Worm (Caenorhabditis elegans) whole organism, late embryonic: ENCODE results near the gene T01G5.6.

Experiments
- F13H6.1 ChIP-seq: sonication (generic microtip); optimal IDR thresholded peaks from 2 replicates; lab custom pipeline; 2016; ENCODE audit warnings: missing genetic modification characterization, missing compliant biosample characterization
- T23F11.4 ChIP-seq: fragments of 200-800 bp; sonication (Bioruptor generic); optimal IDR thresholded peaks from 2 replicates; lab custom pipeline; 2018; ENCODE audit warnings: mild to moderate bottlenecking, missing genetic modification characterization, missing compliant biosample characterization
- Y22D7AL.16 ChIP-seq: sonication (generic microtip); optimal IDR thresholded peaks from 2 replicates; lab custom pipeline; 2016; ENCODE audit warnings: missing genetic modification characterization, missing compliant biosample characterization
- elt-4 ChIP-seq: sonication (generic microtip); optimal IDR thresholded peaks from 2 replicates; lab custom pipeline; 2016; ENCODE audit warnings: missing genetic modification characterization, missing compliant biosample characterization
- eyg-1 ChIP-seq: sonication (generic microtip); optimal IDR thresholded peaks from 2 replicates; lab custom pipeline; 2016; ENCODE audit warnings: missing genotype, missing genetic modification characterization, missing compliant biosample characterization
- fkh-10 ChIP-seq: fragments of 150-350 bp; optimal IDR thresholded peaks from 2 replicates; lab custom pipeline; 2014; ENCODE audit warnings: missing biosample characterization, missing genetic modification reagents, missing genetic modification characterization
- pag-3 ChIP-seq: sonication (generic microtip); optimal IDR thresholded peaks from 2 replicates; lab custom pipeline; 2016; ENCODE audit warnings: missing compliant biosample characterization, missing genetic modification characterization, borderline replicate concordance

DNA sequence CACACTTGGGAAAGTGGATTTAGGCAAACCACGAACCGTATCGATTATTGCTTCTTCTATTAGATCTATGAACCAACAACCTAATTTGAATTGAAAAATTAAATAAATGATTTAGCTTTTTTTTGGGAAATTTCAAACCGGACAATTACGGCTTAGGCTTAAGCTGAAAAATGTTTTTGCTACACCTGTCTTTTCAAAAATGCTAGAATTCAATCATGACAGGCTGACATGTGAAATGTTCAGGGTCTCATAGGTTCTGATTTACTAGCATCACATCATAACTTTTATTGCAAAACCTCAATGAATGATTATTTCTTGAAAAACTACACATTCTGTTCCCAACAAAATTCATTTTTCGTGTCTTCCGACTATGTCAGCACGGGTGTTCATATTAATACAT is 39.4 kb upstream of the T01G5.6 start, which contains the start of gene srh-55:
- TF ChIP-seq elt-4 (no peak), eyg-1 (tag; lab: Kevin White, UChicago) (no peak), pag-3 (tag; lab: Kevin White, UChicago) (no peak), F13H6.1 (no peak), fkh-10 (GFP tag; lab: Kevin White, UChicago) (no peak), T23F11.4 (GFP tag; lab: Kevin White, UChicago) (no peak), Y22D7AL.16 (tag; lab: Kevin White, UChicago) (no peak)
